Worm (Caenorhabditis elegans): ENCODE data around the gene vps-33.2.
A peak's percentile ranks its signal among the peaks of the same experiment; 100 is the strongest.

DNA sequence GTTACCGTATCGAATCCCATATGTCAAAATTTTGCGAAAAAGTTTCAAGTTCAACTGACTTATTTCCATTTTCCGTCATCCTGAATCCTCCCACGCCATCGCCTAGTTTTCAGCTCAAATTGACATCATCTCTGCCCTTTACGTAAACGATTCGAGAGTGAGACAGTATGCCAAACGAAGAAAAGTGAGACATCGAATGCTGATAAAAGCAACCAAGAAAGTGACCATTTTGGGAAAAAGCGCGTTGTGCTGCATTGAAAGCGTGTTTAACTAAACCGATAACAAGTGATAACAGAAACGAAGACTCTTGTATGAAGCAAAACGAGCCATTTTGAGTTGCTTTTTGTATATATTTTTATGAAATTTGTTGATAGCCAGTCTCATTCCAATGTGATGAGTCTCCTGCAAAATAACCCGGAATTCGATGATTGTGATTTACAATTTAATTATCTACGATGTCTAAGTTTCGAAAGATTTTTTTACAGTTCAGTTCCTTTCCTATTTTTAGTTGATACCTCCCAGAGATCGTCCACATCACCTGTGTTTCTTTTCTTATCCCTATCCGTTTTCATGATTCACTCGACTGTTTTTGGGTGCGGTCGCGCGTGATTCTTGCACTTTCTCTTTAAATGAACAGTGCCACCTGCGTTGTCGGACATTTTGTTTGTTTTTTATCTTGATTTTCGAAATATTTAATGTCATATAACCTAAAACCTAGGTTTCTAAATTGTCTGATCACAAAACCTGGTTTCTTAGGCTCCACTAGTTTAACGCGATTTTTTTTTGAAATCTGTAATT lies 14.4 kb downstream of the vps-33.2 start:
- TF ChIP-seq unc-62 (GFP tag; optimal IDR thresholded peaks at IDR 0.05 in 1 of 2) (peak in 1 of 2 experiments; percentile 86), unc-62 (tag; optimal IDR thresholded peaks at IDR 0.05) (no peak), nhr-25 (tag; optimal IDR thresholded peaks at IDR 0.05; ENCODE audit: borderline replicate concordance, insufficient read depth) (no peak), F44E2.7 (GFP tag; IDR thresholded peaks at IDR 0.05) (no peak), gei-8 (GFP tag; optimal IDR thresholded peaks at IDR 0.05) (no peak), zag-1 (tag; optimal IDR thresholded peaks at IDR 0.05) (no peak), ceh-82 (tag; optimal IDR thresholded peaks at IDR 0.05) (no peak), nhr-11 (tag; optimal IDR thresholded peaks at IDR 0.05) (no peak), lsy-2 (tag; optimal IDR thresholded peaks at IDR 0.05) (no peak), lin-15B (tag; optimal IDR thresholded peaks at IDR 0.05) (no peak), nhr-237 (tag; optimal IDR thresholded peaks at IDR 0.05) (no peak)
